Worm (Caenorhabditis elegans) whole organism, L4 larva: Measurements from ENCODE around the gene aptf-3.
A peak's percentile ranks its signal among the peaks of the same experiment; 100 is the strongest.

Experiments used
- D1046.2 ChIP-seq: fragments of 200-800 bp; sonication (Bioruptor generic); IDR thresholded peaks from 2 replicates; pipeline ENCODE4 v1.3.6; 2022; ENCODE audit warnings: missing genetic modification characterization, missing compliant biosample characterization
- F26F4.8 ChIP-seq: fragments of 200-800 bp; sonication (Bioruptor generic); conservative IDR thresholded peaks from 2 replicates; pipeline ENCODE4 v1.3.6; 2022; ENCODE audit warnings: missing genetic modification characterization, missing compliant biosample characterization
- F37D6.2 ChIP-seq: sonication (generic microtip); optimal IDR thresholded peaks from 2 replicates; lab custom pipeline; 2016; ENCODE audit warnings: mild to moderate bottlenecking, missing genetic modification characterization, missing compliant biosample characterization
- F49E8.2 ChIP-seq: sonication (generic microtip); optimal IDR thresholded peaks from 2 replicates; lab custom pipeline; 2016; ENCODE audit warnings: missing compliant biosample characterization, mild to moderate bottlenecking, missing genetic modification characterization, borderline replicate concordance
- T20F7.1 ChIP-seq: fragments of 200-800 bp; sonication (Bioruptor generic); optimal IDR thresholded peaks from 2 replicates; lab custom pipeline; 2018; ENCODE audit warnings: mild to moderate bottlenecking, missing genetic modification characterization, missing compliant biosample characterization
- T26A8.4 ChIP-seq: fragments of 200-800 bp; sonication (Bioruptor generic); IDR thresholded peaks from 2 replicates; pipeline ENCODE4 v1.3.6; 2022; ENCODE audit warnings: missing genetic modification characterization, missing compliant biosample characterization
- ZK337.2 ChIP-seq: fragments of 200-800 bp; sonication (Bioruptor generic); IDR thresholded peaks from 2 replicates; pipeline ENCODE4 v1.3.6; 2022; ENCODE audit warnings: missing genetic modification reagents, missing genetic modification characterization, missing compliant biosample characterization
- aha-1 ChIP-seq: fragments of 150-350 bp; peaks from one replicate; lab custom pipeline; 2014; ENCODE audit warnings: missing biosample characterization, missing genetic modification characterization
- aly-2 ChIP-seq: sonication (generic microtip); optimal IDR thresholded peaks from 2 replicates; lab custom pipeline; 2018; ENCODE audit warnings: missing biosample characterization, missing genetic modification characterization
- ama-1 ChIP-seq: fragments of 150-350 bp; optimal IDR thresholded peaks from 2 replicates; lab custom pipeline; 2014; ENCODE audit warnings: inconsistent platforms, mixed read lengths
- arid-1 ChIP-seq: fragments of 200-800 bp; sonication (Bioruptor generic); conservative IDR thresholded peaks from 2 replicates; pipeline ENCODE4 v1.3.6; 2022; ENCODE audit warnings: missing genetic modification reagents, missing genetic modification characterization, missing compliant biosample characterization
- attf-4 ChIP-seq: sonication (generic microtip); optimal IDR thresholded peaks from 3 replicates; lab custom pipeline; 2017; ENCODE audit warnings: missing biosample characterization, missing genetic modification characterization
- ceh-28 ChIP-seq: fragments of 150-350 bp; optimal IDR thresholded peaks from 2 replicates; lab custom pipeline; 2014; ENCODE audit warnings: missing biosample characterization, missing genetic modification reagents, missing genetic modification characterization
- ceh-44 ChIP-seq: fragments of 200-800 bp; sonication (Bioruptor generic); IDR thresholded peaks from 2 replicates; pipeline ENCODE4 v1.3.6; 2022; ENCODE audit warnings: missing genetic modification reagents, missing genetic modification characterization, missing compliant biosample characterization
- ctbp-1 ChIP-seq: fragments of 200-800 bp; sonication (Bioruptor generic); IDR thresholded peaks from 2 replicates; pipeline ENCODE4 v1.3.6; 2022; ENCODE audit warnings: missing genetic modification reagents, missing genetic modification characterization, missing compliant biosample characterization
- daf-12 ChIP-seq: fragments of 150-350 bp; optimal IDR thresholded peaks from 2 replicates; lab custom pipeline; 2014; ENCODE audit warnings: missing biosample characterization, missing genetic modification reagents, missing genetic modification characterization
- daf-16 ChIP-seq, 3 experiments: sonication (generic microtip); optimal IDR thresholded peaks; 2 replicates each; lab custom pipeline; 2016 to 2017; ENCODE audit warnings: missing genetic modification characterization in 3 of 3, missing genetic modification reagents in 3 of 3, mild to moderate bottlenecking in 2 of 3, missing compliant biosample characterization in 2 of 3, missing biosample characterization in 1 of 3, moderate library complexity in 1 of 3
- daf-19 ChIP-seq: fragments of 200-800 bp; sonication (Bioruptor generic); conservative IDR thresholded peaks from 2 replicates; pipeline ENCODE4 v1.3.6; 2022; ENCODE audit warnings: missing genetic modification characterization, missing compliant biosample characterization
- dmd-8 ChIP-seq: fragments of 200-800 bp; sonication (Bioruptor generic); IDR thresholded peaks from 2 replicates; pipeline ENCODE4 v1.3.6; 2022; ENCODE audit warnings: missing genetic modification characterization, missing compliant biosample characterization
- duxl-1 ChIP-seq: sonication (generic microtip); optimal IDR thresholded peaks from 2 replicates; lab custom pipeline; 2016; ENCODE audit warnings: mild to moderate bottlenecking, missing genetic modification characterization, moderate library complexity, missing compliant biosample characterization; ENCODE audit not compliant: poor library complexity
- dve-1 ChIP-seq: sonication (generic microtip); optimal IDR thresholded peaks from 2 replicates; lab custom pipeline; 2017; ENCODE audit warnings: antibody characterized with exemption, mild to moderate bottlenecking, missing genetic modification characterization, missing compliant biosample characterization; ENCODE audit not compliant: insufficient read depth
- fos-1 ChIP-seq: fragments of 150-350 bp; optimal IDR thresholded peaks from 2 replicates; lab custom pipeline; 2014; ENCODE audit warnings: missing biosample characterization, missing genetic modification characterization
- gei-8 ChIP-seq: fragments of 200-800 bp; sonication (Bioruptor generic); optimal IDR thresholded peaks from 2 replicates; lab custom pipeline; 2018; ENCODE audit warnings: mild to moderate bottlenecking, missing genetic modification characterization, missing compliant biosample characterization
- hlh-30 ChIP-seq: sonication (generic microtip); optimal IDR thresholded peaks from 2 replicates; lab custom pipeline; 2017; ENCODE audit warnings: antibody characterized with exemption, mild to moderate bottlenecking, missing genetic modification characterization, missing compliant biosample characterization; ENCODE audit not compliant: insufficient read depth
- lin-13 ChIP-seq: fragments of 150-350 bp; optimal IDR thresholded peaks from 2 replicates; lab custom pipeline; 2014; ENCODE audit warnings: missing biosample characterization, missing genetic modification reagents, missing genetic modification characterization
- lin-15B ChIP-seq: fragments of 150-350 bp; sonication (generic microtip); optimal IDR thresholded peaks from 3 replicates; lab custom pipeline; 2014; ENCODE audit warnings: missing biosample characterization, missing genetic modification characterization
- lsy-2 ChIP-seq, 2 experiments: fragments of 150-350 bp in 1 of 2; sonication (generic microtip) in 1 of 2; optimal IDR thresholded peaks; 2 replicates each; lab custom pipeline; 2014 to 2017; ENCODE audit warnings: missing biosample characterization in 2 of 2, missing genetic modification characterization in 2 of 2
- madf-5 ChIP-seq, 2 experiments: fragments of 200-800 bp; sonication (Bioruptor generic); IDR thresholded peaks; 2 replicates each; pipeline ENCODE4 v1.3.6; 2022; ENCODE audit warnings: missing compliant biosample characterization in 2 of 2, missing genetic modification characterization in 2 of 2
- madf-9 ChIP-seq: fragments of 200-800 bp; sonication (Bioruptor generic); conservative IDR thresholded peaks from 2 replicates; pipeline ENCODE4 v1.3.6; 2022; ENCODE audit warnings: missing genetic modification reagents, missing genetic modification characterization, missing compliant biosample characterization
- mdt-29 ChIP-seq: fragments of 200-800 bp; sonication (Bioruptor generic); IDR thresholded peaks from 2 replicates; pipeline ENCODE4 v1.3.6; 2022; ENCODE audit warnings: missing genetic modification reagents, missing genetic modification characterization, missing compliant biosample characterization
- mxl-3 ChIP-seq: fragments of 200-800 bp; sonication (Bioruptor generic); optimal IDR thresholded peaks from 2 replicates; lab custom pipeline; 2018; ENCODE audit warnings: mild to moderate bottlenecking, missing genetic modification characterization, missing compliant biosample characterization
- nhr-11 ChIP-seq: fragments of 150-350 bp; optimal IDR thresholded peaks from 2 replicates; lab custom pipeline; 2014; ENCODE audit warnings: missing biosample characterization, missing genetic modification characterization
- nhr-41 ChIP-seq: fragments of 200-800 bp; sonication (Bioruptor generic); IDR thresholded peaks from 2 replicates; pipeline ENCODE4 v1.3.6; 2022; ENCODE audit warnings: missing genetic modification reagents, missing genetic modification characterization, missing compliant biosample characterization
- nhr-48 ChIP-seq: sonication (generic microtip); optimal IDR thresholded peaks from 2 replicates; lab custom pipeline; 2016; ENCODE audit warnings: mild to moderate bottlenecking, missing genetic modification characterization, missing compliant biosample characterization
- nhr-76 ChIP-seq: fragments of 150-350 bp; optimal IDR thresholded peaks from 2 replicates; lab custom pipeline; 2014; ENCODE audit warnings: missing biosample characterization, missing genetic modification characterization
- pha-4 ChIP-seq, 2 experiments: fragments of 150-350 bp in 1 of 2; fragments of 200-800 bp in 1 of 2; sonication (Bioruptor generic) in 1 of 2; IDR thresholded peaks in 1 of 2; optimal IDR thresholded peaks in 1 of 2; 2 replicates each; pipeline versions ENCODE4 v1.3.6 to Lab custom; 2014 to 2022; ENCODE audit warnings: missing genetic modification characterization in 2 of 2, missing genetic modification reagents in 2 of 2, missing biosample characterization in 1 of 2, missing compliant biosample characterization in 1 of 2
- php-3 ChIP-seq: fragments of 200-800 bp; sonication (Bioruptor generic); IDR thresholded peaks from 2 replicates; pipeline ENCODE4 v1.3.6; 2022; ENCODE audit warnings: missing genetic modification reagents, missing genetic modification characterization, missing compliant biosample characterization
- saeg-2 ChIP-seq: fragments of 200-800 bp; sonication (Bioruptor generic); IDR thresholded peaks from 2 replicates; pipeline ENCODE4 v1.3.6; 2022; ENCODE audit warnings: missing genetic modification reagents, missing genetic modification characterization, missing compliant biosample characterization
- set-16 ChIP-seq: fragments of 200-800 bp; sonication (Bioruptor generic); IDR thresholded peaks from 2 replicates; pipeline ENCODE4 v1.3.6; 2022; ENCODE audit warnings: missing genetic modification reagents, missing genetic modification characterization, missing compliant biosample characterization
- skn-1 ChIP-seq: fragments of 150-350 bp; optimal IDR thresholded peaks from 2 replicates; lab custom pipeline; 2014; ENCODE audit warnings: missing biosample characterization, missing genetic modification characterization
- spr-1 ChIP-seq: sonication (generic microtip); optimal IDR thresholded peaks from 2 replicates; lab custom pipeline; 2016; ENCODE audit warnings: mild to moderate bottlenecking, missing genetic modification characterization, missing compliant biosample characterization
- spr-3 ChIP-seq: fragments of 200-800 bp; sonication (Bioruptor generic); optimal IDR thresholded peaks from 2 replicates; lab custom pipeline; 2018; ENCODE audit warnings: mild to moderate bottlenecking, missing genetic modification characterization, missing compliant biosample characterization
- unc-130 ChIP-seq: sonication (generic microtip); optimal IDR thresholded peaks from 2 replicates; lab custom pipeline; 2016; ENCODE audit warnings: missing genetic modification reagents, missing genetic modification characterization, missing compliant biosample characterization
- unc-39 ChIP-seq: sonication (generic microtip); optimal IDR thresholded peaks from 2 replicates; lab custom pipeline; 2017; ENCODE audit warnings: missing biosample characterization, missing genetic modification characterization
- unc-62 ChIP-seq, 3 experiments: fragments of 150-350 bp in 1 of 3; sonication (generic microtip); optimal IDR thresholded peaks in 2 of 3; peaks in 1 of 3; 1 replicate in 1 of 3; 2 replicates in 2 of 3; lab custom pipeline; 2014 to 2017; ENCODE audit warnings: missing biosample characterization in 3 of 3, missing genetic modification characterization in 3 of 3, missing genetic modification reagents in 3 of 3, missing genotype in 1 of 3
- zip-11 ChIP-seq: fragments of 200-800 bp; sonication (Bioruptor generic); IDR thresholded peaks from 2 replicates; pipeline ENCODE4 v1.3.6; 2022; ENCODE audit warnings: missing genetic modification characterization, missing compliant biosample characterization
- zip-2 ChIP-seq: fragments of 150-350 bp; optimal IDR thresholded peaks from 2 replicates; lab custom pipeline; 2014; ENCODE audit warnings: missing biosample characterization, missing genetic modification characterization
- ztf-11 ChIP-seq: fragments of 150-350 bp; optimal IDR thresholded peaks from 2 replicates; lab custom pipeline; 2014; ENCODE audit warnings: missing biosample characterization, missing genetic modification characterization

aptf-3 gene

DNA sequence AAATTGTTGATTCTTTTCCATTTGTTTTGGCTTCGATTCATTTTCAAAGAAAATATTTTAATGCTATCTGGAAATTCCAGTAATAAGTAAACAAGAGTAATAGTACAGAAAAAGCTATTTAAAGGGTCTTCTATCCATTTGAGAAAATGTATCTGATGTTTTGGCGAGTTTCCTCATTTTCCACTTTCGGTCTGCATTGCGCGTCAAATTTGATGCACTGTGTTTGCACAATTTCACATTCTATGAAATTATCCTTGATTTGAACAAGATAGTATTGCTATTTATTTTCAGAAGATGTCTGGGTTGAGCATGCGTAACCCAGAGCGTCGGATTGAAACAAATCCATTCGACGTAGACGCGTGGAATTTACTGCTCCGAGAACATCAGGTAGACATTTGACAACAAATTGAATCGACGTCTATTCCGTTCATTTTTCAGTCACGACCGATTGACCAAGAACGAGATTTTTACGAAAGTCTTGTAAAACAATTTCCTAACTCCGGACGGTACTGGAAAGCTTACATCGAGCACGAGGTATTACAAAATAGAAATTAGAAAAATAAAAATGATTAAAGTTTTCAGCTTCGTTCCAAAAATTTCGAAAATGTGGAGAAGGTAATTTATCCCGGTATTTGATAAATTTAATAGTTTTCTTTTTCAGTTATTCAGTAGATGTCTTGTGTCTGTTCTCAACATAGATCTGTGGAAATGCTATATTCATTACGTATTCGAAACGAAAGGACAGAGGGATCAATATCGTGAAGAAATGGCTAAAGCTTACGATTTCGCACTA, 9.8 kb downstream of the aptf-3 start, which contains the start of gene suf-1:
TSS of gene suf-1 (plus strand) at position 280 of the 793 bp plus-strand sequence.
- TF ChIP-seq gei-8 (GFP tag; lab: Kevin White, UChicago) (no peak), arid-1 (GFP tag; lab: Robert Waterston, UW) (peak; percentile 54; the same call in 1 of the 2 replicates), unc-39 (tag; lab: Kevin White, UChicago) (no peak), aha-1 (tag; lab: Kevin White, UChicago) (peak; percentile 80), saeg-2 (GFP tag; lab: Robert Waterston, UW) (no peak), T20F7.1 (GFP tag; lab: Kevin White, UChicago) (no peak), set-16 (no peak), D1046.2 (GFP tag; lab: Robert Waterston, UW) (no peak), fos-1 (tag; lab: Kevin White, UChicago) (no peak), mdt-29 (0 out of 2 replicates have a peak, but pooled peaks have one; percentile 52), daf-19 (GFP tag; lab: Robert Waterston, UW) (0 out of 2 replicates have a peak, but pooled peaks have one; percentile 49), php-3 (no peak), spr-1 (tag; lab: Kevin White, UChicago) (no peak), lin-13 (GFP tag; lab: Kevin White, UChicago) (peak; percentile 68), ZK337.2 (no peak), daf-12 (tag; lab: Kevin White, UChicago) (no peak), lin-15B (tag; lab: Kevin White, UChicago) (no peak), nhr-41 (GFP tag; lab: Robert Waterston, UW) (no peak), zip-11 (GFP tag; lab: Robert Waterston, UW) (no peak), dmd-8 (peak; percentile 56; the same call in 1 of the 2 replicates), T26A8.4 (GFP tag; lab: Robert Waterston, UW) (peak; percentile 50), F37D6.2 (tag; lab: Kevin White, UChicago) (no peak), ama-1 (lab: Kevin White, UChicago) (peak; percentile 36), ctbp-1 (GFP tag; lab: Robert Waterston, UW) (peak; percentile 36; the same call in 1 of the 2 replicates), daf-16 (GFP tag; optimal IDR thresholded peaks at IDR 0.05; lab: Kevin White, UChicago) (no peak), daf-16 (tag; optimal IDR thresholded peaks at IDR 0.05; lab: Kevin White, UChicago) (no peak), nhr-48 (no peak), mxl-3 (GFP tag; lab: Kevin White, UChicago) (no peak), skn-1 (tag; lab: Kevin White, UChicago) (no peak), madf-9 (GFP tag; lab: Robert Waterston, UW) (no peak), ceh-44 (GFP tag; lab: Robert Waterston, UW) (no peak), zip-2 (tag; lab: Kevin White, UChicago) (no peak), F49E8.2 (tag; lab: Kevin White, UChicago) (peak; percentile 92), aly-2 (tag; lab: Kevin White, UChicago) (no peak), dve-1 (tag; lab: Kevin White, UChicago) (no peak), nhr-76 (tag; lab: Kevin White, UChicago) (no peak), nhr-11 (tag; lab: Kevin White, UChicago) (no peak), lsy-2 (tag; optimal IDR thresholded peaks at IDR 0.05; lab: Kevin White, UChicago) (no peak), F26F4.8 (GFP tag; lab: Robert Waterston, UW) (no peak), duxl-1 (tag; lab: Kevin White, UChicago) (no peak), pha-4 (GFP tag; IDR thresholded peaks at IDR 0.05; lab: Robert Waterston, UW) (peak; percentile 46; the same call in 1 of the 2 replicates), pha-4 (tag; optimal IDR thresholded peaks at IDR 0.05; lab: Kevin White, UChicago) (no peak), hlh-30 (tag; lab: Kevin White, UChicago) (no peak), madf-5 (GFP tag; IDR thresholded peaks at IDR 0.05; lab: Robert Waterston, UW) (0 out of 4 replicates have a peak, but pooled peaks of 1 of the 2 experiments have one; percentile 3), ztf-11 (no peak), unc-62 (GFP tag; optimal IDR thresholded peaks at IDR 0.05 in 1 of 2; lab: Kevin White, UChicago) (peak in 1 of 2 experiments; percentile 60), unc-62 (tag; optimal IDR thresholded peaks at IDR 0.05; lab: Kevin White, UChicago) (no peak), spr-3 (peak; percentile 46), attf-4 (tag; lab: Kevin White, UChicago) (peak; percentile 72), unc-130 (GFP tag; lab: Kevin White, UChicago) (peak; percentile 57), ceh-28 (no peak)
